Fruit fly (Drosophila melanogaster) whole organism, adult: Measurements from ENCODE around the gene CG8833.

ENCODE experiments used
- CG11617 ChIP-seq: fragments of 200-800 bp; sonication (Bioruptor generic); optimal IDR thresholded peaks from 2 replicates; lab custom pipeline; 2017; ENCODE audit warnings: mild to moderate bottlenecking, missing biosample characterization, missing genetic modification reagents, missing genetic modification characterization
- CG12768 ChIP-seq: fragments of 200-800 bp; sonication (Bioruptor generic); optimal IDR thresholded peaks from 2 replicates; lab custom pipeline; 2017; ENCODE audit warnings: missing biosample characterization, missing genetic modification characterization, mild to moderate bottlenecking, moderate library complexity, missing genetic modification reagents
- CG14711 ChIP-seq: fragments of 200-800 bp; sonication (Bioruptor generic); optimal IDR thresholded peaks from 2 replicates; lab custom pipeline; 2018; ENCODE audit warnings: missing biosample characterization, mild to moderate bottlenecking, missing genetic modification characterization, moderate library complexity
- CG1620 ChIP-seq: fragments of 200-800 bp; sonication (Bioruptor generic); optimal IDR thresholded peaks from 2 replicates; lab custom pipeline; 2016; ENCODE audit warnings: missing biosample characterization, missing genetic modification characterization
- CG33017 ChIP-seq: fragments of 200-800 bp; sonication (Bioruptor generic); optimal IDR thresholded peaks from 2 replicates; lab custom pipeline; 2018; ENCODE audit warnings: missing biosample characterization, mild to moderate bottlenecking, missing genetic modification characterization, moderate library complexity
- CG5204 ChIP-seq: fragments of 200-800 bp; sonication (Bioruptor generic); optimal IDR thresholded peaks from 2 replicates; lab custom pipeline; 2016; ENCODE audit warnings: missing biosample characterization, missing genetic modification characterization
- CG7045 ChIP-seq: fragments of 200-800 bp; sonication (Bioruptor generic); optimal IDR thresholded peaks from 2 replicates; lab custom pipeline; 2017; ENCODE audit warnings: missing biosample characterization, mild to moderate bottlenecking, missing genetic modification characterization
- CG7101 ChIP-seq: fragments of 200-800 bp; sonication (Bioruptor generic); optimal IDR thresholded peaks from 2 replicates; lab custom pipeline; 2018; ENCODE audit warnings: missing biosample characterization, mild to moderate bottlenecking, missing genetic modification characterization, moderate library complexity
- Clk ChIP-seq: fragments of 200-800 bp; sonication (Bioruptor generic); optimal IDR thresholded peaks from 2 replicates; lab custom pipeline; 2017; ENCODE audit warnings: missing biosample characterization, missing genetic modification characterization
- Crg-1 ChIP-seq: fragments of 200-800 bp; sonication (Bioruptor generic); optimal IDR thresholded peaks from 2 replicates; lab custom pipeline; 2016; ENCODE audit warnings: missing biosample characterization, missing genetic modification characterization
- Hr96 ChIP-seq: fragments of 200-800 bp; sonication (Bioruptor generic); optimal IDR thresholded peaks from 2 replicates; lab custom pipeline; 2016; ENCODE audit warnings: missing biosample characterization, missing genetic modification characterization
- Mnt ChIP-seq: fragments of 200-800 bp; sonication (Bioruptor generic); optimal IDR thresholded peaks from 2 replicates; lab custom pipeline; 2016; ENCODE audit warnings: missing biosample characterization, mild to moderate bottlenecking, missing genetic modification characterization
- bab1 ChIP-seq: fragments of 200-800 bp; sonication (Bioruptor generic); optimal IDR thresholded peaks from 3 replicates; lab custom pipeline; 2019; ENCODE audit warnings: missing biosample characterization, mild to moderate bottlenecking, missing genetic modification characterization, moderate library complexity
- cic ChIP-seq: fragments of 200-800 bp; sonication (Bioruptor generic); optimal IDR thresholded peaks from 2 replicates; lab custom pipeline; 2017; ENCODE audit warnings: missing biosample characterization, mild to moderate bottlenecking, missing genetic modification characterization, moderate library complexity
- cnc ChIP-seq, 2 experiments: fragments of >200 bp; optimal IDR thresholded peaks; 2 replicates each; lab custom pipeline; 2017
- kay ChIP-seq: fragments of 200-800 bp; sonication (Bioruptor generic); peaks from one replicate; lab custom pipeline; 2016; ENCODE audit warnings: missing biosample characterization, missing genetic modification characterization, borderline replicate concordance
- ovo ChIP-seq: fragments of 200-800 bp; sonication (Bioruptor generic); optimal IDR thresholded peaks from 2 replicates; lab custom pipeline; 2016; ENCODE audit warnings: missing biosample characterization, missing genetic modification characterization
- pad ChIP-seq: fragments of 200-800 bp; sonication (Bioruptor generic); optimal IDR thresholded peaks from 3 replicates; lab custom pipeline; 2017; ENCODE audit warnings: missing biosample characterization, missing genetic modification characterization, mild to moderate bottlenecking, moderate library complexity, missing genetic modification reagents
- tj ChIP-seq: fragments of 200-800 bp; sonication (Bioruptor generic); optimal IDR thresholded peaks from 3 replicates; lab custom pipeline; 2017; ENCODE audit warnings: missing biosample characterization, mild to moderate bottlenecking, missing genetic modification characterization, moderate library complexity
- toe ChIP-seq: fragments of 200-800 bp; sonication (Bioruptor generic); optimal IDR thresholded peaks from 2 replicates; lab custom pipeline; 2016; ENCODE audit warnings: missing biosample characterization, missing genetic modification characterization

CG8833 gene

dm6 chr3L:13938470-13939150 is 9.8 kb upstream of the CG8833 start:
- TF ChIP-seq CG7045 (peak; percentile 90), CG33017 (peak; percentile 65), CG7101 (tag; lab: Kevin White, UChicago) (peak; percentile 74), Mnt (GFP tag; lab: Kevin White, UChicago) (no peak), cnc (optimal IDR thresholded peaks at IDR 0.05; lab: Kevin White, UChicago) (no peak), kay (GFP tag; lab: Kevin White, UChicago) (peak; percentile 38), Hr96 (GFP tag; lab: Kevin White, UChicago) (peak; percentile 86), CG5204 (GFP tag; lab: Kevin White, UChicago) (peak; percentile 88), ovo (GFP tag; lab: Kevin White, UChicago) (peak; percentile 25), CG11617 (peak; percentile 90), cic (GFP tag; lab: Kevin White, UChicago) (no peak), toe (GFP tag; lab: Kevin White, UChicago) (peak; percentile 84), pad (GFP tag; lab: Kevin White, UChicago) (peak; percentile 72), CG1620 (peak; percentile 73), Clk (GFP tag; lab: Kevin White, UChicago) (peak; percentile 57), CG12768 (GFP tag; lab: Kevin White, UChicago) (peak; percentile 83), Crg-1 (GFP tag; lab: Kevin White, UChicago) (peak; percentile 82), CG14711 (tag; lab: Kevin White, UChicago) (peak; percentile 82), bab1 (GFP tag; lab: Kevin White, UChicago) (peak; percentile 95), tj (GFP tag; lab: Kevin White, UChicago) (peak; percentile 57)

dm6 chr3L:13936771-13937170 is 8.0 kb upstream of the CG8833 start:
- TF ChIP-seq CG14711 (tag; lab: Kevin White, UChicago) (no peak), CG7045 (no peak), cic (GFP tag; lab: Kevin White, UChicago) (no peak), Mnt (GFP tag; lab: Kevin White, UChicago) (no peak), CG11617 (no peak), Hr96 (GFP tag; lab: Kevin White, UChicago) (no peak), ovo (GFP tag; lab: Kevin White, UChicago) (no peak)

- TF ChIP-seq Hr96 (GFP tag; lab: Kevin White, UChicago) (no peak), CG7101 (tag; lab: Kevin White, UChicago) (no peak), bab1 (GFP tag; lab: Kevin White, UChicago) (no peak), Mnt (GFP tag; lab: Kevin White, UChicago) (no peak), ovo (GFP tag; lab: Kevin White, UChicago) (no peak), CG11617 (no peak), toe (GFP tag; lab: Kevin White, UChicago) (no peak), CG33017 (no peak), tj (GFP tag; lab: Kevin White, UChicago) (no peak), CG12768 (GFP tag; lab: Kevin White, UChicago) (no peak), kay (GFP tag; lab: Kevin White, UChicago) (no peak), CG7045 (no peak)
Observed at dm6 chr3L:13934902-13935301, 6.1 kb upstream of the CG8833 start.

dm6 chr3L:13925117-13925726 is 3.6 kb downstream of the CG8833 start, which contains the start of gene Rgl:
Gene Rgl (minus strand): TSS chr3L:13925335.
- TF ChIP-seq tj (GFP tag; lab: Kevin White, UChicago) (peak; percentile 23), CG12768 (GFP tag; lab: Kevin White, UChicago) (no peak)

dm6 chr3L:13924646-13925045 is 4.2 kb downstream of the CG8833 start:
- TF ChIP-seq kay (GFP tag; lab: Kevin White, UChicago) (no peak), toe (GFP tag; lab: Kevin White, UChicago) (no peak), ovo (GFP tag; lab: Kevin White, UChicago) (no peak), cic (GFP tag; lab: Kevin White, UChicago) (no peak), CG7101 (tag; lab: Kevin White, UChicago) (peak; percentile 9), Crg-1 (GFP tag; lab: Kevin White, UChicago) (peak; percentile 47), CG33017 (no peak), Mnt (GFP tag; lab: Kevin White, UChicago) (no peak)

- TF ChIP-seq CG33017 (no peak), Crg-1 (GFP tag; lab: Kevin White, UChicago) (peak; percentile 24), CG14711 (tag; lab: Kevin White, UChicago) (no peak), CG11617 (no peak), kay (GFP tag; lab: Kevin White, UChicago) (peak; percentile 68), Hr96 (GFP tag; lab: Kevin White, UChicago) (no peak), tj (GFP tag; lab: Kevin White, UChicago) (peak; percentile 61), Mnt (GFP tag; lab: Kevin White, UChicago) (no peak), bab1 (GFP tag; lab: Kevin White, UChicago) (peak; percentile 6)
Observed at dm6 chr3L:13923332-13924272, 5.2 kb downstream of the CG8833 start.
